Worm (Caenorhabditis elegans): ENCODE results near the gene R12A1.3.

R12A1.3 gene

ce11 chrV:1456614-1457013, 31.0 kb upstream of the R12A1.3 start (continued):
- TF ChIP-seq hmg-1.1 (GFP tag; IDR thresholded peaks at IDR 0.05) (no peak), Y48G9A.11 (GFP tag; IDR thresholded peaks at IDR 0.05) (no peak), hlh-30 (tag; optimal IDR thresholded peaks at IDR 0.05; ENCODE audit: insufficient read depth) (peak; percentile 35), nhr-25 (tag; optimal IDR thresholded peaks at IDR 0.05; ENCODE audit: borderline replicate concordance, insufficient read depth) (no peak)

ce11 chrV:1455280-1455679, 29.7 kb upstream of the R12A1.3 start:
- TF ChIP-seq unc-62 (GFP tag; optimal IDR thresholded peaks at IDR 0.05 in 1 of 2) (no peak), unc-62 (tag; optimal IDR thresholded peaks at IDR 0.05) (no peak), aly-2 (tag; optimal IDR thresholded peaks at IDR 0.05) (no peak), Y48G9A.11 (GFP tag; IDR thresholded peaks at IDR 0.05) (peak; percentile 37; the same call in 1 of the 2 replicates), set-16 (GFP tag; IDR thresholded peaks at IDR 0.05) (peak; percentile 86), madf-9 (GFP tag; conservative IDR thresholded peaks at IDR 0.05) (no peak), lir-3 (tag; optimal IDR thresholded peaks at IDR 0.05) (no peak), Y5F2A.4 (GFP tag; optimal IDR thresholded peaks at IDR 0.05) (no peak), dve-1 (tag; optimal IDR thresholded peaks at IDR 0.05; ENCODE audit: insufficient read depth) (no peak), F37D6.2 (tag; optimal IDR thresholded peaks at IDR 0.05) (no peak), hlh-11 (tag; optimal IDR thresholded peaks at IDR 0.05) (no peak), mdt-29 (GFP tag; IDR thresholded peaks at IDR 0.05) (0 out of 2 replicates have a peak, but pooled peaks have one; percentile 13), dmd-8 (GFP tag; IDR thresholded peaks at IDR 0.05) (0 out of 2 replicates have a peak, but pooled peaks have one; percentile 9), R02D3.7 (tag; optimal IDR thresholded peaks at IDR 0.05) (no peak), php-3 (GFP tag; IDR thresholded peaks at IDR 0.05) (peak; percentile 26; the same call in 1 of the 2 replicates), madf-5 (GFP tag; IDR thresholded peaks at IDR 0.05) (no peak), fkh-10 (GFP tag; optimal IDR thresholded peaks at IDR 0.05) (no peak), nhr-111 (GFP tag; optimal IDR thresholded peaks at IDR 0.05) (no peak), F44E2.7 (GFP tag; IDR thresholded peaks at IDR 0.05) (0 out of 2 replicates have a peak, but pooled peaks have one; percentile 46), ceh-28 (tag; optimal IDR thresholded peaks at IDR 0.05) (no peak)

ce11 chrV:1454762-1455161, 29.2 kb upstream of the R12A1.3 start, which contains the start of gene chil-14:
chil-14 (plus strand) TSS chrV:1455062.
- TF ChIP-seq nhr-77 (tag; optimal IDR thresholded peaks at IDR 0.05) (no peak), lin-1 (GFP tag; IDR thresholded peaks at IDR 0.05) (no peak), php-3 (GFP tag; IDR thresholded peaks at IDR 0.05) (no peak), daf-8 (GFP tag; IDR thresholded peaks at IDR 0.05) (no peak), Y5F2A.4 (GFP tag; optimal IDR thresholded peaks at IDR 0.05) (no peak), R02D3.7 (tag; optimal IDR thresholded peaks at IDR 0.05) (no peak), ZK546.5 (tag; optimal IDR thresholded peaks at IDR 0.05) (no peak), nhr-25 (tag; optimal IDR thresholded peaks at IDR 0.05; ENCODE audit: borderline replicate concordance, insufficient read depth) (no peak), lin-39 (tag; optimal IDR thresholded peaks at IDR 0.05) (no peak), ceh-62 (tag; optimal IDR thresholded peaks at IDR 0.05) (no peak), ceh-82 (tag; optimal IDR thresholded peaks at IDR 0.05) (no peak), nhr-76 (tag; optimal IDR thresholded peaks at IDR 0.05) (no peak), daf-19 (GFP tag; conservative IDR thresholded peaks at IDR 0.05) (no peak), hlh-30 (tag; optimal IDR thresholded peaks at IDR 0.05; ENCODE audit: insufficient read depth) (no peak), T26A8.4 (GFP tag; IDR thresholded peaks at IDR 0.05) (no peak), F37D6.2 (tag; optimal IDR thresholded peaks at IDR 0.05) (no peak), jun-1 (tag; optimal IDR thresholded peaks at IDR 0.05) (no peak), nhr-42 (GFP tag; IDR thresholded peaks at IDR 0.05) (no peak), unc-130 (GFP tag; optimal IDR thresholded peaks at IDR 0.05) (no peak)

ce11 chrV:1451334-1451733, 25.7 kb upstream of the R12A1.3 start, which contains the start of gene srj-23:
srj-23 (plus strand) TSS chrV:1451634.
- no peak for TF ChIP-seq snpc-1.2 (GFP tag; IDR thresholded peaks at IDR 0.05)
- TF ChIP-seq dmd-9 (GFP tag; IDR thresholded peaks at IDR 0.05), result no peak
- no peak for TF ChIP-seq rbr-2 (tag; optimal IDR thresholded peaks at IDR 0.05)
